Worm (Caenorhabditis elegans): ENCODE results near the gene fbxb-35.
"Not testable (repeated sequence)": the region's sequence is repeated elsewhere in the genome, so short reads cannot be mapped to it uniquely, and the experiment has no call there.

The fbxb-35 gene

DNA sequence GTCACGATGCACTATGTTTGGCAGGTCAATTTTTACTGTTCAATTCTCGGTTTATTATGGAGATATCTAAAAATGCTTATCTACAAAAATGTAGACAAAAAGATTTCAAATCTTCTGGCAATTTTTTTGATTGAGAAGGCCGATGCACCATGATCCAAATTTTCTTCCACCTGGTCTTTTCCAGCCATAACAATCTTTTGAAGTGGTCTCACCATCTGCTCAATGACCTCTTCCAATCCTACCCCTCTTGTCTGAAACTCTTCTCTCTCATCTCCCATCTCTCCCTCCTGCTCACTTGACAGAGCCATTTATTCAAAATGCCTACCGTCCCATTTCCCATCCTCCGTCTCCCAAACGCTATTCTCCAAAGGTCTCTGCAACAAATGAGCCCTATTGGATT lies at the start of gene fbxb-35:
fbxb-35 (plus strand) TSS at position 301 of the 400 bp plus-strand sequence.
- no peak for TF ChIP-seq unc-62 (GFP tag; optimal IDR thresholded peaks at IDR 0.05)

DNA sequence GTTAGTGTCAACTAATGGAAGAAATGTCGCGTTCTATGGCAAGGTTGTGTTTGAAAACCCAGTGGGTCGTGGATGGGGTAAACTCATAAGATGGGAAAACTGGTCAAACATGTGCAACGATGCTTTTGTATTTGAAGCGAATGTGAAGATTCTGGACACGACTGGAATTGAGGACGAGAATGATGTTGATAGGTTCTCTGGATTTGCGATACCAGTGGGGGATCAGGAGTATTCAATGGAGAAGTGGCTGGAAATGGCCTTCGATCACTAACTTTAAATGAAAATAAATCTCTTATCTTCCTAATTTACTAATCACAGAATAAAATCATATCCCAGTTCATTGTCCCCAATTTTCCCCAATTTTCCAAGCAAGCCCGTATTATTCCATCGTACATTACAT lies 40.3 kb upstream of the fbxb-35 start:
- TF ChIP-seq unc-62 (GFP tag; optimal IDR thresholded peaks at IDR 0.05): no peak

DNA sequence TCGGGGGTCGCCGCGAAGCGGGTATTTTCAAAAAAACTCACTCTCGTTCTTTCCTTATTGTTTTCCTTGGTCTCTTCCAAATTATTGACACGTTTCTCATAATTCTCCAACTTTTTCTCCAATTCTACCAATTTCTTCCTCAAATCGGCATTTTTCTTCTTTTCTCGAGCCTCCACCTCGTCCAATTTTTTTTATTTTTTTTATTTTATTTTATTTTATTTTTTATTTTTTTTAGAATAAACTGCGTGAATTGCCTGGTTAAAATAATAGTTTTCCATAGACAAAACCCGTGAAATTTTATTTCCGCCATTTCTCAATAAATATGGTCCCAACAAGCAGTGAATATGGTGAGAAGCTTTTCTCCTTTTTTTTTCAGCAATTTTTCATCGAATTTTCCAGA lies 38.8 kb upstream of the fbxb-35 start, which contains the start of gene F59H6.15:
F59H6.15 (plus strand) TSS at position 301 of the 400 bp plus-strand sequence.
- no peak for TF ChIP-seq unc-62 (GFP tag; optimal IDR thresholded peaks at IDR 0.05)

DNA sequence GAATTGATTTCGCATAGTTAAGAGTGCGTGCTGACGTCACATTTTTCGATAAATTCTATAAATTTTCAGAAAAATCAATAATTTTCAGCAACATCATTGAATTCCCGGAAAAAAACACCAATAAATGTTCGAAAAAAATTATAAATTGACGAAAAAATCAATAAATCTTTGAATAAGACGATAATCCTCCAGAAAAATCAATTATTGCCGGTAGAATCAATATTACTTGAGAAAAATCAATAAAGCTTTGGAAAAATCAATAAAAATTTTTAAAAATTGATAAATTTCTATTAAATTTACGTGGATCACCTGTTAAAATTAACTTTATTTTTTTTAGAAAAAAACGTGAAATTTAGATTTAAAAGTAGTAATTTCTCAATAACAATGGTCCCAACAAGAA lies 37.6 kb upstream of the fbxb-35 start:
- TF ChIP-seq unc-62 (GFP tag; optimal IDR thresholded peaks at IDR 0.05): no peak

DNA sequence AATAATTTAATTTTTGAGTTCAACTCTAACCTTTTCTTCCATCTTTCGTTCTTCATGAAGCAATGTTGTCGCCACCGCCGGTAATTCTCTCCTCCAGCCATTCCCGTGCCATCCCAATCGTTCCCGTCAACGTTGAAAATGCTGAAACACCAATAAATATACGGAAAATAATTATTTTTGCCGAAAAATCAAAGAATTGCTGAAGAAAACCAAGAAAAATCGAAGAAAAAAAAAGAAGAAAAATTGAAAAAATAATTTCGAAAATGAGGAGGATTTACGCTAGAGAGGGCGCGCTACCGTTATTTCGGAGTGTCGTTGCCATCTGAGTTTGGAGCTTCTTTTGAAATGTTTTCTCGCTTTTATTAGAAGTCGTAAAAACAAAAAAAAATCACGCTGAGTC lies 28.0 kb upstream of the fbxb-35 start, which contains the start of gene cya-2:
cya-2 (minus strand) TSS at position 101 of the 400 bp plus-strand sequence.
- not testable (repeated sequence) for TF ChIP-seq unc-62 (GFP tag; optimal IDR thresholded peaks at IDR 0.05)

DNA sequence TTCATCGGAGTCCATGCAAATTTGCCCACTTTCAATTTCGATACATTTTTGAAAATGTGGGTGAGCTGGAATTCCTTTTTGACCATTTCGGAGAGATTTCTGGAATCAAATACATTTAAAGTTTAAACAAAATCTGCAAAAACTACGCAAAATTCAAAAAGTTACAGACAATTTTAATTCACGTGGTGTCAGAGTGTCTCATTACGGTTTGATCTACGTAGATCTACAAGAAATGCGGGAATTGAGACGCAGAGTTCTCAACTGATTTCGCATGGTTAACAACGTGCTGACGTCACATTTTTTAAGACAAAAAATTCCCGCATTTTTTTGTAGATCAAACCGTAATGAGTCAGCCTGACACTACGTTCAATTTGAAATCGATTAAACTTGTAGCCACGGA lies 24.9 kb upstream of the fbxb-35 start, which contains the start of gene bath-21:
bath-21 (minus strand) TSS at position 101 of the 400 bp plus-strand sequence.
- no peak for TF ChIP-seq unc-62 (GFP tag; optimal IDR thresholded peaks at IDR 0.05)

DNA sequence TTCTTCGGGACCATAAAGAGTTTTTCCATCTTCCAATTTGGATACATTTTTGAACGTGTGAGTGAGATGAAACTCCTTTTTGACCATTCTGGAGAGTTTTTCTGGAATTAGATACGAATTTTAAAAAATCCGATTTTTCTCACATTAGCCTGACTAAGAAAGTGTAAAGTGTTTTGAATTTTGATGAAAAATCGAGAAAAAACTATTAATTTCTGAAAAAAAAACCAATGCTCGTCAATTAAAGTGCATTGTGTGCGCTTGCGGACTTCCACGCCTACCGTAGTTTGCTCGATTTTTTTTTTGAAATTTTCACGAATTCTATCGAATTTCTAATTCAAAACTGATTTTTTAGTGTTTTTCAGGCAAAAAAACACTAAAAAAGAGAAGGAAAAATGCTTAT lies 22.8 kb upstream of the fbxb-35 start, which contains the start of gene bath-1:
bath-1 (minus strand) TSS at position 101 of the 400 bp plus-strand sequence.
- no peak for TF ChIP-seq unc-62 (GFP tag; optimal IDR thresholded peaks at IDR 0.05)

DNA sequence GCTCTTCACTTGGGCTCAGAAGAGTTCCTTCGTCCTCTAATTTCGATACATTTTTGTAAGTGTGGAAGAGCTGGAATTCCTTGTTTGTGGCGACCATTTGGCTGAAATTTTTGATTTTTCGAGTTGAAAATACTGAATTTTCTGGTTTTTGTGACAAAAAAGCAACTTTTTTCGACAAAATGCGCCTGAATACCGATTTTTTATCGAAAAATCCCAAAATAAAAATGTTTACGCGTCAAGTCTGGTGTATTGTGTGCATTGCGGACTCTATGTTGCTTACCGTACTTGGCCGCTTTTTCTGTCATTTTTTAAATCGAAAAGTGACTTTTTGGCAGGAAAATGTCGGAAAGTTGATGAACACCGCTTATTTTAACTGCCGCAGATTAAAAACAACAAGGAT lies 21.1 kb upstream of the fbxb-35 start, which contains the start of gene bath-3:
bath-3 (minus strand) TSS at position 101 of the 400 bp plus-strand sequence.
- no peak for TF ChIP-seq unc-62 (GFP tag; optimal IDR thresholded peaks at IDR 0.05)

DNA sequence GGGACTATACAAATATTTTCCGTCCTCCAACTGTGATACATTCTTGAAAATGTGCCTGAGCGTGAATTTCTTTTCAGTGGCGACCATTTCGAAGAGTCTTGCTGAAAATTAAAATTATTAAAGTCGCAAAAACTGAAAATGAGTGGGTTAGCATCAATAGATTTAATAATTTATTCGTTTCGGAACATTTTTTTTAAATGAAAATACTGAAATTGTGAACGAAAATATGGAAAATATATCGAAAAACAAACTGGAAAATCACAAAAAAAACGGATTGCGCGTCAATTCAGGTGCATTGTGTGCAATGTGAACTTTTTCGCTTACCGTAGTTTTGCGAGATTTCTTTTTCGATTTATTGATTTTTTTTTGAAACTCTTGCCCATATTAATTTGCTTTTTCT lies 19.6 kb upstream of the fbxb-35 start, which contains the start of gene bath-5:
bath-5 (minus strand) TSS at position 101 of the 400 bp plus-strand sequence.
- no peak for TF ChIP-seq unc-62 (GFP tag; optimal IDR thresholded peaks at IDR 0.05)

DNA sequence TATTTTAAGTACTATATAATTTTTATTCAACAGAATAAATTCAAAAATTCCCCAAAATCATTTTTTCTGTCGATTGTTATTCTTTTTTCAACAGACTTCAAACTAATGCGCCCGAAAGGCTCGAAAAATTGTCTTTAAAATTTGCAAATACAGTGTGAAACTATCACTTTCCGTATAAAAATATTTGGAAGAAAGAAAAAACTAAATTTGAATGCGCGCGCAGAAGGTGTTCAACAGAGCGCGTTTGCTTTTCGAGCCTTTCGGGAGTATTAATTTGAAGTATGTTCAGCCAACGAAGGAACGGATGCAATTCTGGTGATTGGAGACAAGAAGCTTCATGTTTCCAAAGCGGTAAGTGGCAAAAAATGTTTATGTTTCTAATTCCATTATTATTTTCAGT lies 19.2 kb upstream of the fbxb-35 start, which contains the start of gene btb-4:
btb-4 (plus strand) TSS at position 35 of the 400 bp plus-strand sequence.
- TF ChIP-seq unc-62 (GFP tag; optimal IDR thresholded peaks at IDR 0.05): not testable (repeated sequence)

DNA sequence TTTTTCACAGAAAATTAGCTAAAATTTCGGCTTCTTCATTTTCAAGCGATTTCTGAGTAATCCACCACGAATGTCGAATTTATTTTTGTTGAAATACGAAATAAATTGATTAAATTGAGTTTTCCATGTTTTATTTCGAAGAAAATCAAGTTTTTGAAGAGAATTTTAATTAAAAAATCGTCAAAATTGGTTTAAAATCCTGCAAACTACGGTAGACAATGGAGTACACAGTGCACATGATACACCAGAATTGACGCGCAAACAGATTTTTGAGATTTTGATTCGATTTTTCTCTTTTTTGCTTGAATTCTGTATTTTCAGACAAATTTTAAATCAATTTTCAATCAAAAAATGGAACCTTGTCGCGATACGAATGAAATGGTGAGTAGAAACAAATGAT lies 18.2 kb upstream of the fbxb-35 start, which contains the start of gene F59H6.14:
F59H6.14 (plus strand) TSS at position 301 of the 400 bp plus-strand sequence.
- TF ChIP-seq unc-62 (GFP tag; optimal IDR thresholded peaks at IDR 0.05): no peak

DNA sequence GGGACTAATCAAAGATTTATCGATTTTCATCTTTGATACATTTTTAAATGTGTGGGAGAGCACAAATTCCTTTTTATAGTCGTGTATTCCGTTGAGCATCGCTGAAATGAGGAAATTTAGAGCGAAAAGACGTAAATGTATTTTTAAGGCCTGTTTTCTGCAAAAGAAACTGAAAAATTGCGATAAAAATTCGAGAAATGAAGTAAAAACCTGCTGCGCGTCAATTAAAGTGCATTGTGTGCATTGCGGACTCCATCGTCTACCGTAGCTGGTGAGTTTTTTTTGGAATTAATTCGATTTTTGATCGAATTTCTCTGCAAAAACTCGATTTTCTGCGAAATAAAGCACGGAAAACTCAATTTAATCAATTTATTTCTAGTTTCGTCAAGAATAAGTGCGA lies 12.2 kb upstream of the fbxb-35 start, which contains the start of gene bath-19:
bath-19 (minus strand) TSS at position 101 of the 400 bp plus-strand sequence.
- no peak for TF ChIP-seq unc-62 (GFP tag; optimal IDR thresholded peaks at IDR 0.05)

DNA sequence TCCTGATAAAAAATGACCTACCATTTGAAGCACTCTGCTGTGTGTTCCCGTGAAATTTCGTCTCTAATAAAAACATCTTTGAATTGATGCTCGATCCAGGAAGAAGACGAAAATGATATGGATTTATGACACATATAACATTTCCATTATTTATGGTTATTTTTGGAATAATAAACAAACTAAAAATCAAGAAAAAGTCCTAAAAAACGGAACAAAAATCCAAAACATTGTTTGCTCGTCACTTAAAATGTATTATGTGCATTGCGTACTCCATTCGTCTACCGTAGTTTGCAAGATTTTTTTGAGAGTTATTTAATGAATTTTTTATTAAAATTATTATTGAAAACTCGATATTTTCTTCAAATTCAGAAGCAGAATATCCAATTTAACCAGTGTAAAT lies 9.0 kb upstream of the fbxb-35 start, which contains the start of gene bath-20:
bath-20 (minus strand) TSS at position 101 of the 400 bp plus-strand sequence.
- no peak for TF ChIP-seq unc-62 (GFP tag; optimal IDR thresholded peaks at IDR 0.05)

DNA sequence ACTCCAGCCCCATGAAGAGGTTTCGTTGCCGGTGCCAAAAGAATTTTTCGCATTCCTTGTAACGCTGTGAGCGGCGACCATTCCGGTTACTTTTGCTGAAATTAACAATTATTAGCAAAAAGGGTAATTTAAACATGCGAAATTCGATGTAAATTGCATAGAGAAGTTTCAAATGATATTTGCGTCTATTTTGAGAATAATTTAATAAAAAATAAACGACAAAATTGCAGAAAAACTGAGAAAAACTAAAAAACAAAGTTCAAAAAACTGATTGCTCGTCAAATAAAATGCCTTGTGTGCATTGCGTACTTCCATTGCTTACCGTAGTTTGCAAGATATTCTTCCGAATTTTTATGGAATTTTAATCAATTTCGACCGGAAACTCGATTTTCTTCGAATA lies 6.0 kb upstream of the fbxb-35 start, which contains the start of gene bath-24:
bath-24 (minus strand) TSS at position 101 of the 400 bp plus-strand sequence.
- no peak for TF ChIP-seq unc-62 (GFP tag; optimal IDR thresholded peaks at IDR 0.05)

DNA sequence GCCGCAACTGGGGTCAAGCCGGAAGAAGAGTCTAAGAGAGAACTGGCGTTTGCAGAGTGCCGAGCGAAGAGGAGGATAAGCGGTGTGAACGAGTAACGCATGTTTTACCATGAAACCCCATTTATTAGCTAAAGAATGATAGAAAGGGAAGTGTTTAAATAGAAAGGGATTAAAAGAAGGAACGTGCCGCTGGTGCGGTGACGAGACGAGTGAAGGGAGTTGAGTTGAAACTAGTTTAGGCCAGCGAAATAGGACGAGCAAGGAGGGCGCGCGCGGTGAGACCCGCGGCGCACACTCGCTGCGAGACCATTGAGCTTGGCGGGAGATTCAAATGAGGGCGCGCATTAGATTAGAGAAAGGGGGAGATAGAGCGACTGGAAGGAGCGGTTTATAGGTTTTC lies 4.9 kb upstream of the fbxb-35 start, which contains the start of gene math-1:
math-1 (minus strand) TSS at position 101 of the 400 bp plus-strand sequence.
- not testable (repeated sequence) for TF ChIP-seq unc-62 (GFP tag; optimal IDR thresholded peaks at IDR 0.05)

DNA sequence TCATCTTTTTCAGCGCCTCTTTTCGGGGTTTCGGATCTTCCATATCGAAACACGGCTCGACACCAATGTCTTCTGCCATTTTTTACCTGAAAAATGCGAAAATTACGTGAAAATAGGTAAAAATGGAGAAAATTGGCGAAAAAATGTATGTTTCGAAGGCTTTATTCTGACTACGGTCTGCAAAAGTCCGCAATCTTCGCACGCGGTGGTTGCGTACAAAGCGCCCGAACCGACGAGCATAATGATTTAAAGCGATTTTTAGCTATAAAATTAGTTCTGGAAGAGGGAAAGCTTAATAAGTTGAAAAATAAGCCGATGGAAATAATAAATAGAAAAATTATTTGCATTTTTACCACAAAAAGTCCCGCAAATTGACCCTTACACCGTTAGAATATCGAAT lies 7.5 kb downstream of the fbxb-35 start, which contains the start of gene F07E5.5:
F07E5.5 (minus strand) TSS at position 86 of the 400 bp plus-strand sequence.
- no peak for TF ChIP-seq unc-62 (GFP tag; optimal IDR thresholded peaks at IDR 0.05)

DNA sequence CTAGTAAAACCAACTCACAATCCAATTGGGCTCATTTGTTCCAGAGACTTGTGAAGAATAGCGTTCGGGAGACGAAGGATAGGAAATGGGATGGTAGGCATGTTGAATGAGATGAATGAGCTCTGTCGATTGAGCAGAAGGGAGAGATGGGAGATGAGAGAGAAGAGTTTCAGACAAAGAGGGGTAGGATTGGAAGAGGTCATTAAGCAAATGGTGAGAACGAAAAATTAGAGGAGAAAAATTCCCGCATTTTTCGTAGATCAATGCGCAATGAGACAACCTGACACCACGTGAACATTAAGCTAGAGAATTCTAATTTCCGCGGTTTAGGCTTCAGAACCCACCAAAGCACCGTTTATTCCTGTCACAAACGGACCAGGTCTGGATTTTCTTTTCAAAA lies 12.5 kb downstream of the fbxb-35 start, which contains the start of gene F07E5.13:
F07E5.13 (minus strand) TSS at position 101 of the 400 bp plus-strand sequence.
- TF ChIP-seq unc-62 (GFP tag; optimal IDR thresholded peaks at IDR 0.05): no peak

All from whole organism, dauer.